Fruit fly (Drosophila melanogaster): ENCODE data around the gene Hsp26.

- TF ChIP-seq foxo (GFP tag; optimal IDR thresholded peaks at IDR 0.05) (peak in 1 of 2 experiments; percentile 64), CG32264 (GFP tag; optimal IDR thresholded peaks at IDR 0.05) (no peak), psq (GFP tag; optimal IDR thresholded peaks at IDR 0.05) (peak; percentile 99), Mio (GFP tag; optimal IDR thresholded peaks at IDR 0.05) (no peak), HLH106 (tag; optimal IDR thresholded peaks at IDR 0.05) (peak; percentile 41), GATAd (GFP tag; optimal IDR thresholded peaks at IDR 0.05) (no peak)
These were observed 10.3 kb downstream of the Hsp26 start, which contains the start of the genes Klp67A and CG4452 for dm6 chr3L:9366850-9367430.
